Worm (Caenorhabditis elegans) whole organism, midembryonic: Measurements from ENCODE around the gene grl-20.

ENCODE experiments used
- T22C8.4 ChIP-seq: fragments of 200-800 bp; sonication (Bioruptor generic); IDR thresholded peaks from 2 replicates; pipeline ENCODE4 v1.3.6; 2022; ENCODE audit warnings: missing genetic modification characterization, missing compliant biosample characterization
- cog-1 ChIP-seq: sonication (generic microtip); optimal IDR thresholded peaks from 2 replicates; lab custom pipeline; 2016; ENCODE audit warnings: missing genetic modification characterization, missing compliant biosample characterization
- flt-1 ChIP-seq: fragments of 200-800 bp; sonication (Bioruptor generic); IDR thresholded peaks from 2 replicates; pipeline ENCODE4 v1.3.6; 2022; ENCODE audit warnings: missing genetic modification characterization, missing compliant biosample characterization
- klf-2 ChIP-seq: fragments of 200-800 bp; sonication (Bioruptor generic); conservative IDR thresholded peaks from 2 replicates; pipeline ENCODE4 v1.3.6; 2022; ENCODE audit warnings: missing genetic modification reagents, missing genetic modification characterization, missing compliant biosample characterization
- med-1 ChIP-seq: sonication (generic microtip); optimal IDR thresholded peaks from 2 replicates; lab custom pipeline; 2017; ENCODE audit warnings: missing genetic modification characterization, mild to moderate bottlenecking, missing compliant biosample characterization, antibody characterized with exemption, missing genetic modification reagents; ENCODE audit not compliant: insufficient read depth
- tab-1 ChIP-seq: fragments of 200-800 bp; sonication (Bioruptor generic); IDR thresholded peaks from 2 replicates; pipeline ENCODE4 v1.3.6; 2022; ENCODE audit warnings: missing genetic modification characterization, missing compliant biosample characterization
- ztf-23 ChIP-seq: fragments of 200-800 bp; sonication (Bioruptor generic); IDR thresholded peaks from 2 replicates; pipeline ENCODE4 v1.3.6; 2022; ENCODE audit warnings: missing genetic modification reagents, missing genetic modification characterization, missing compliant biosample characterization
- ztf-29 ChIP-seq: fragments of 200-800 bp; sonication (Bioruptor generic); IDR thresholded peaks from 2 replicates; pipeline ENCODE4 v1.3.6; 2022; ENCODE audit warnings: missing genetic modification reagents, missing genetic modification characterization, missing compliant biosample characterization

- no peak for TF ChIP-seq klf-2 (GFP tag; lab: Robert Waterston, UW)
- TF ChIP-seq T22C8.4 (GFP tag; lab: Robert Waterston, UW) = peak; percentile 58; the same call in 1 of the 2 replicates
- TF ChIP-seq ztf-29 (GFP tag; lab: Robert Waterston, UW) = no peak
- TF ChIP-seq flt-1 (GFP tag; lab: Robert Waterston, UW) = no peak
- TF ChIP-seq cog-1 (tag; lab: Kevin White, UChicago) = no peak
- TF ChIP-seq med-1 (GFP tag; lab: Kevin White, UChicago) = no peak
- no peak for TF ChIP-seq tab-1
- no peak for TF ChIP-seq ztf-23
Observed at ce11 chrIV:2133431-2133940, 4.8 kb upstream of the grl-20 start, which contains the start of gene C23H5.12.
